Worm (Caenorhabditis elegans): Measurements from ENCODE around the gene lbp-8.

ce11 chrV:13857132-13857531 is 33.4 kb upstream of the lbp-8 start, which contains the start of gene srx-136:
- no peak for TF ChIP-seq ztf-29 (GFP tag; IDR thresholded peaks at IDR 0.05)
- no peak for TF ChIP-seq T22C8.4 (GFP tag; IDR thresholded peaks at IDR 0.05)
- TF ChIP-seq tab-1 (GFP tag; IDR thresholded peaks at IDR 0.05), result no peak
- TF ChIP-seq flt-1 (GFP tag; IDR thresholded peaks at IDR 0.05), result no peak
- TF ChIP-seq klf-2 (GFP tag; conservative IDR thresholded peaks at IDR 0.05), result no peak
- no peak for TF ChIP-seq ref-1 (GFP tag; conservative IDR thresholded peaks at IDR 0.05)
- TF ChIP-seq ztf-23 (GFP tag; IDR thresholded peaks at IDR 0.05), result no peak
- TF ChIP-seq med-1 (GFP tag; optimal IDR thresholded peaks at IDR 0.05; ENCODE audit: insufficient read depth), result no peak
